Worm (Caenorhabditis elegans): ENCODE data around the gene drn-1.

- TF ChIP-seq blmp-1 (tag; optimal IDR thresholded peaks at IDR 0.05) (no peak), nhr-76 (tag; optimal IDR thresholded peaks at IDR 0.05) (no peak), nhr-12 (tag; optimal IDR thresholded peaks at IDR 0.05) (no peak)
These were observed 17.5 kb upstream of the drn-1 start, which contains the start of gene ZK622.5 for ce11 chrII:5289142-5289541.

Data from whole organism, L1 larva.